Worm (Caenorhabditis elegans) whole organism, young adult: ENCODE results near the gene trpp-11.
A peak's percentile ranks its signal among the peaks of the same experiment; 100 is the strongest.

Experiments used
- B0035.1 ChIP-seq: sonication (generic microtip); optimal IDR thresholded peaks from 2 replicates; lab custom pipeline; 2016; ENCODE audit warnings: missing genetic modification characterization, mild to moderate bottlenecking, missing compliant biosample characterization, missing genotype, missing genetic modification reagents
- F33H1.4 ChIP-seq: fragments of 200-800 bp; sonication (Bioruptor generic); IDR thresholded peaks from 2 replicates; pipeline ENCODE4 v1.3.6; 2022; ENCODE audit warnings: missing genetic modification reagents, missing genetic modification characterization, missing compliant biosample characterization
- F37B4.10 ChIP-seq: fragments of 200-800 bp; sonication (Bioruptor generic); IDR thresholded peaks from 2 replicates; pipeline ENCODE4 v1.3.6; 2022; ENCODE audit warnings: missing genetic modification characterization, missing compliant biosample characterization
- F39B2.1 ChIP-seq: fragments of 200-800 bp; sonication (Bioruptor generic); IDR thresholded peaks from 2 replicates; pipeline ENCODE4 v1.3.6; 2022; ENCODE audit warnings: missing genetic modification reagents, missing genetic modification characterization, missing compliant biosample characterization
- F55B11.4 ChIP-seq: sonication (generic microtip); optimal IDR thresholded peaks from 2 replicates; lab custom pipeline; 2016; ENCODE audit warnings: missing compliant biosample characterization, missing genetic modification characterization, borderline replicate concordance; ENCODE audit not compliant: insufficient read depth
- F57C9.4 ChIP-seq: sonication (generic microtip); optimal IDR thresholded peaks from 2 replicates; lab custom pipeline; 2017; ENCODE audit warnings: mild to moderate bottlenecking, missing genetic modification characterization, missing compliant biosample characterization
- K12H6.12 ChIP-seq: fragments of 200-800 bp; sonication (Bioruptor generic); optimal IDR thresholded peaks from 2 replicates; lab custom pipeline; 2018; ENCODE audit warnings: mild to moderate bottlenecking, missing genetic modification characterization, missing compliant biosample characterization
- Y56A3A.18 ChIP-seq: fragments of 200-800 bp; sonication (Bioruptor generic); IDR thresholded peaks from 2 replicates; pipeline ENCODE4 v1.3.6; 2022; ENCODE audit warnings: missing genetic modification reagents, missing genetic modification characterization, missing compliant biosample characterization
- Y79H2A.3 ChIP-seq: fragments of 200-800 bp; sonication (Bioruptor generic); conservative IDR thresholded peaks from 2 replicates; pipeline ENCODE4 v1.3.6; 2022; ENCODE audit warnings: missing genetic modification reagents, missing genetic modification characterization, missing compliant biosample characterization
- Y95B8A.8 ChIP-seq: fragments of 200-800 bp; sonication (Bioruptor generic); IDR thresholded peaks from 2 replicates; pipeline ENCODE4 v1.3.6; 2022; ENCODE audit warnings: missing genetic modification reagents, missing genetic modification characterization, missing compliant biosample characterization
- akir-1 ChIP-seq: fragments of 200-800 bp; sonication (Bioruptor generic); optimal IDR thresholded peaks from 2 replicates; lab custom pipeline; 2018; ENCODE audit warnings: mild to moderate bottlenecking, missing genetic modification characterization, moderate library complexity, missing compliant biosample characterization
- ama-1 ChIP-seq, 3 experiments: fragments of 150-350 bp in 1 of 3; sonication (generic microtip) in 2 of 3; optimal IDR thresholded peaks; 2 replicates each; lab custom pipeline; 2014 to 2018; ENCODE audit warnings: missing biosample characterization in 2 of 3, missing genetic modification characterization in 2 of 3, missing genetic modification reagents in 2 of 3
- atf-7 ChIP-seq: sonication (generic microtip); optimal IDR thresholded peaks from 2 replicates; lab custom pipeline; 2017; ENCODE audit warnings: mild to moderate bottlenecking, missing genetic modification characterization, missing compliant biosample characterization
- bed-1 ChIP-seq: fragments of 200-800 bp; sonication (Bioruptor generic); IDR thresholded peaks from 2 replicates; pipeline ENCODE4 v1.3.6; 2022; ENCODE audit warnings: missing genetic modification reagents, missing genetic modification characterization, missing compliant biosample characterization
- bed-2 ChIP-seq: fragments of 200-800 bp; sonication (Bioruptor generic); IDR thresholded peaks from 2 replicates; pipeline ENCODE4 v1.3.6; 2022; ENCODE audit warnings: missing genetic modification reagents, missing genetic modification characterization, missing compliant biosample characterization
- ccch-3 ChIP-seq: fragments of 200-800 bp; sonication (Bioruptor generic); optimal IDR thresholded peaks from 2 replicates; lab custom pipeline; 2018; ENCODE audit warnings: mild to moderate bottlenecking, missing genetic modification characterization, missing compliant biosample characterization
- ceh-100 ChIP-seq: fragments of 200-800 bp; sonication (Bioruptor generic); IDR thresholded peaks from 2 replicates; pipeline ENCODE4 v1.3.6; 2022; ENCODE audit warnings: missing genetic modification reagents, missing genetic modification characterization, missing compliant biosample characterization
- ceh-91 ChIP-seq: fragments of 200-800 bp; sonication (Bioruptor generic); IDR thresholded peaks from 2 replicates; pipeline ENCODE4 v1.3.6; 2022; ENCODE audit warnings: missing genetic modification reagents, missing genetic modification characterization, missing compliant biosample characterization
- chd-7 ChIP-seq: sonication (generic microtip); optimal IDR thresholded peaks from 2 replicates; lab custom pipeline; 2016; ENCODE audit warnings: mild to moderate bottlenecking, missing genetic modification characterization, moderate library complexity, missing compliant biosample characterization
- fkh-3 ChIP-seq: sonication (generic microtip); optimal IDR thresholded peaks from 2 replicates; lab custom pipeline; 2016; ENCODE audit warnings: mild to moderate bottlenecking, missing genetic modification characterization, missing compliant biosample characterization
- hmg-20 ChIP-seq: fragments of 200-800 bp; sonication (Bioruptor generic); IDR thresholded peaks from 2 replicates; pipeline ENCODE4 v1.3.6; 2022; ENCODE audit warnings: missing genetic modification reagents, missing genetic modification characterization, missing compliant biosample characterization
- hsf-1 ChIP-seq: fragments of 200-800 bp; sonication (Bioruptor generic); IDR thresholded peaks from 2 replicates; pipeline ENCODE4 v1.3.6; 2022; ENCODE audit warnings: missing genetic modification reagents, missing genetic modification characterization, missing compliant biosample characterization
- let-526 ChIP-seq: fragments of 200-800 bp; sonication (Bioruptor generic); IDR thresholded peaks from 2 replicates; pipeline ENCODE4 v1.3.6; 2022; ENCODE audit warnings: missing genetic modification reagents, missing genetic modification characterization, missing compliant biosample characterization
- lin-54 ChIP-seq: fragments of 200-800 bp; sonication (Bioruptor generic); optimal IDR thresholded peaks from 2 replicates; lab custom pipeline; 2018; ENCODE audit warnings: mild to moderate bottlenecking, missing genetic modification characterization, missing compliant biosample characterization
- lir-1 ChIP-seq: fragments of 200-800 bp; sonication (Bioruptor generic); conservative IDR thresholded peaks from 2 replicates; pipeline ENCODE4 v1.3.6; 2022; ENCODE audit warnings: missing genetic modification reagents, missing genetic modification characterization, missing compliant biosample characterization
- madf-10 ChIP-seq: sonication (generic microtip); optimal IDR thresholded peaks from 2 replicates; lab custom pipeline; 2016; ENCODE audit warnings: mild to moderate bottlenecking, missing genetic modification characterization, missing compliant biosample characterization
- madf-3 ChIP-seq: fragments of 200-800 bp; sonication (Bioruptor generic); IDR thresholded peaks from 2 replicates; pipeline ENCODE4 v1.3.6; 2022; ENCODE audit warnings: missing genetic modification reagents, missing genetic modification characterization, missing compliant biosample characterization
- madf-8 ChIP-seq: fragments of 200-800 bp; sonication (Bioruptor generic); conservative IDR thresholded peaks from 2 replicates; pipeline ENCODE4 v1.3.6; 2022; ENCODE audit warnings: missing genetic modification reagents, missing genetic modification characterization, missing compliant biosample characterization
- mel-28 ChIP-seq: sonication (generic microtip); optimal IDR thresholded peaks from 2 replicates; lab custom pipeline; 2016; ENCODE audit warnings: borderline replicate concordance, mild to moderate bottlenecking, missing genetic modification characterization, missing compliant biosample characterization
- nfya-2 ChIP-seq: fragments of 200-800 bp; sonication (Bioruptor generic); IDR thresholded peaks from 2 replicates; pipeline ENCODE4 v1.3.6; 2022; ENCODE audit warnings: missing genetic modification reagents, missing genetic modification characterization, missing compliant biosample characterization
- nfyb-1 ChIP-seq: fragments of 200-800 bp; sonication (Bioruptor generic); IDR thresholded peaks from 2 replicates; pipeline ENCODE4 v1.3.6; 2022; ENCODE audit warnings: missing genetic modification reagents, missing genetic modification characterization, missing compliant biosample characterization
- nhr-120 ChIP-seq: fragments of 200-800 bp; sonication (Bioruptor generic); IDR thresholded peaks from 2 replicates; pipeline ENCODE4 v1.3.6; 2022; ENCODE audit warnings: missing genetic modification characterization, missing compliant biosample characterization
- nhr-27 ChIP-seq: fragments of 200-800 bp; sonication (Bioruptor generic); optimal IDR thresholded peaks from 2 replicates; lab custom pipeline; 2018; ENCODE audit warnings: mild to moderate bottlenecking, missing genetic modification characterization, moderate library complexity, missing compliant biosample characterization
- rcor-1 ChIP-seq: fragments of 200-800 bp; sonication (Bioruptor generic); IDR thresholded peaks from 2 replicates; pipeline ENCODE4 v1.3.6; 2022; ENCODE audit warnings: missing genetic modification reagents, missing genetic modification characterization, missing compliant biosample characterization
- repo-1 ChIP-seq: sonication (generic microtip); optimal IDR thresholded peaks from 2 replicates; lab custom pipeline; 2017; ENCODE audit warnings: mild to moderate bottlenecking, missing genetic modification characterization, missing compliant biosample characterization
- rpc-1 ChIP-seq, 2 experiments: fragments of 150-350 bp in 1 of 2; sonication (generic microtip) in 1 of 2; optimal IDR thresholded peaks; 2 replicates each; lab custom pipeline; 2014 to 2018; ENCODE audit warnings: missing biosample characterization in 1 of 2, missing genetic modification characterization in 1 of 2, missing genetic modification reagents in 1 of 2, missing genotype in 1 of 2
- sdz-38 ChIP-seq: sonication (generic microtip); optimal IDR thresholded peaks from 2 replicates; lab custom pipeline; 2016; ENCODE audit warnings: missing genotype, missing genetic modification characterization, missing compliant biosample characterization
- somi-1 ChIP-seq: fragments of 200-800 bp; sonication (Bioruptor generic); optimal IDR thresholded peaks from 2 replicates; lab custom pipeline; 2018; ENCODE audit warnings: mild to moderate bottlenecking, missing genetic modification characterization, missing compliant biosample characterization
- tbp1 ChIP-seq: fragments of 200-800 bp; sonication (Bioruptor generic); optimal IDR thresholded peaks from 2 replicates; lab custom pipeline; 2018; ENCODE audit warnings: mild to moderate bottlenecking, missing genetic modification characterization, missing compliant biosample characterization
- unc-62 ChIP-seq: fragments of 150-350 bp; optimal IDR thresholded peaks from 2 replicates; lab custom pipeline; 2014; ENCODE audit warnings: missing biosample characterization, missing genetic modification reagents, missing genetic modification characterization
- xnd-1 ChIP-seq: sonication (generic microtip); optimal IDR thresholded peaks from 2 replicates; lab custom pipeline; 2016; ENCODE audit warnings: missing genotype, missing genetic modification reagents, missing genetic modification characterization, missing compliant biosample characterization
- ztf-18 ChIP-seq: sonication (generic microtip); optimal IDR thresholded peaks from 2 replicates; lab custom pipeline; 2016; ENCODE audit warnings: missing genotype, mild to moderate bottlenecking, missing genetic modification characterization, missing compliant biosample characterization
- ztf-25 ChIP-seq: fragments of 200-800 bp; sonication (Bioruptor generic); IDR thresholded peaks from 2 replicates; pipeline ENCODE4 v1.3.6; 2022; ENCODE audit warnings: missing genetic modification reagents, missing genetic modification characterization, missing compliant biosample characterization
- ztf-3 ChIP-seq: fragments of 200-800 bp; sonication (Bioruptor generic); optimal IDR thresholded peaks from 2 replicates; lab custom pipeline; 2018; ENCODE audit warnings: mild to moderate bottlenecking, missing genetic modification characterization, missing compliant biosample characterization
- ztf-6 ChIP-seq: fragments of 200-800 bp; sonication (Bioruptor generic); IDR thresholded peaks from 2 replicates; pipeline ENCODE4 v1.3.6; 2022; ENCODE audit warnings: missing genetic modification reagents, missing genetic modification characterization, missing compliant biosample characterization

Gene trpp-11

DNA sequence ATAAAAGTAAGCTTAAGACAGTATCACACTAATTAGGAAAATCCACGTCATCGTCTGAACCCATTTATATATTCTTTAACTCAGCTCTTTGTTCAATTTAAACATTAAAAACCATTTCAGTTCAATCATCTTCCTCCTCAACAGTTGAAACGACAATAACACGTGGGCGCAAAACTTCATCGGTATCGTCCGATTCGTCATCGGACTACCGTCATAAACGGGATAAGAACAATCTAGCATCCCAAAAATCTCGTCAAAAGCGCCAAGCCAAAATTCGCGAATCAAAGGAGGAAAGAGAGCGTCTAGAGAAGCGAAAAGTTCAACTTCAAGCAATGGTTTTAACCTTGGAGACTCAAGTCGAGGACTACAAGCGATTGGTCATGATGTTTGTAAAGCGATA is 40.3 kb downstream of the trpp-11 start:
- TF ChIP-seq Y95B8A.8 (GFP tag; lab: Robert Waterston, UW) (no peak), ama-1 (optimal IDR thresholded peaks at IDR 0.05; lab: Kevin White, UChicago) (peak; percentile 80), ama-1 (GFP tag; optimal IDR thresholded peaks at IDR 0.05; lab: Kevin White, UChicago) (no peak), lin-54 (GFP tag; lab: Kevin White, UChicago) (no peak), nhr-27 (no peak), nfya-2 (GFP tag; lab: Robert Waterston, UW) (no peak), ztf-18 (tag; lab: Kevin White, UChicago) (no peak), F57C9.4 (tag; lab: Kevin White, UChicago) (no peak), ccch-3 (GFP tag; lab: Kevin White, UChicago) (no peak), Y56A3A.18 (GFP tag; lab: Robert Waterston, UW) (peak; percentile 39; the same call in 1 of the 2 replicates), ztf-6 (GFP tag; lab: Robert Waterston, UW) (no peak), F55B11.4 (tag; lab: Kevin White, UChicago) (no peak), nhr-120 (GFP tag; lab: Robert Waterston, UW) (no peak), F33H1.4 (GFP tag; lab: Robert Waterston, UW) (no peak), repo-1 (no peak)

DNA sequence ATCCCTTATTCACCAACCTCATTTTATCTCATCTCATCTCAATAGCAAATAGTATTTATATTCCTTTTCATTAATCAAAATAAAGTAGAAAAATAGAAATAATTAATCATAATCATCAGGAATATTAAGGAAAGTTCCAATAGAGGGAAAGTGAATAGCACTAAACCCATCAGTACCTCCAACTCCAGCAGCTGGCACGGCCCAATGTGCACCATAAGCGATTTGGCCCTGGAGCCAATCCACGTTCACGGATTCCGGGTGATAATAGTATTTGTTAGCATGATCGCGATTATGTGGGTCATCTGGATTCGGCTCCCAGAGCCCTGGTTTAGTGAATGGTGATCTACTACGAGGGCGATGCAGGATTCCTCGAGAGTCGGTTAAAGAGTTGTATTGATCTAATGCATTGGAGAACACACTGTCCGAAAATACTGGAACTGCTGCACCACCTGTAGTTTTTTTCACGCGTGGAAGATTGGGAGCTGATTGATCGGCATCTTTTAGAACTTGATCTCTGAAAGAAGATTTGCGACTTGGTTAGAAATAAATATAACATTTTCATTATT is 40.9 kb downstream of the trpp-11 start:
- TF ChIP-seq K12H6.12 (tag; lab: Kevin White, UChicago) (peak; percentile 84), Y79H2A.3 (GFP tag; lab: Robert Waterston, UW) (peak; percentile 90), somi-1 (GFP tag; lab: Kevin White, UChicago) (peak; percentile 86), ztf-25 (GFP tag; lab: Robert Waterston, UW) (peak; percentile 92), rpc-1 (optimal IDR thresholded peaks at IDR 0.05; lab: Kevin White, UChicago) (no peak), rpc-1 (tag; optimal IDR thresholded peaks at IDR 0.05; lab: Kevin White, UChicago) (no peak), ceh-100 (peak; percentile 81), madf-3 (GFP tag; lab: Robert Waterston, UW) (peak; percentile 94), F39B2.1 (peak; percentile 72; the same call in 1 of the 2 replicates), unc-62 (GFP tag; lab: Kevin White, UChicago) (no peak), nfyb-1 (GFP tag; lab: Robert Waterston, UW) (peak; percentile 99), atf-7 (tag; lab: Kevin White, UChicago) (peak; percentile 99), tbp1 (GFP tag; lab: Kevin White, UChicago) (peak; percentile 74), chd-7 (peak; percentile 99), ztf-3 (GFP tag; lab: Kevin White, UChicago) (peak; percentile 91), F33H1.4 (GFP tag; lab: Robert Waterston, UW) (peak; percentile 56), ccch-3 (GFP tag; lab: Kevin White, UChicago) (no peak), akir-1 (GFP tag; lab: Kevin White, UChicago) (peak; percentile 42), madf-10 (tag; lab: Kevin White, UChicago) (peak; percentile 81), repo-1 (peak; percentile 99), rcor-1 (GFP tag; lab: Robert Waterston, UW) (peak; percentile 83), let-526 (GFP tag; lab: Robert Waterston, UW) (no peak; the same call in none of the 2 replicates), bed-2 (GFP tag; lab: Robert Waterston, UW) (no peak), F37B4.10 (GFP tag; lab: Robert Waterston, UW) (no peak), madf-8 (GFP tag; lab: Robert Waterston, UW) (no peak), F55B11.4 (tag; lab: Kevin White, UChicago) (no peak), mel-28 (tag; lab: Kevin White, UChicago) (peak; percentile 90), sdz-38 (tag; lab: Kevin White, UChicago) (no peak), ceh-91 (GFP tag; lab: Robert Waterston, UW) (no peak), fkh-3 (peak; percentile 99), hmg-20 (GFP tag; lab: Robert Waterston, UW) (peak; percentile 75), bed-1 (peak; percentile 74; the same call in 1 of the 2 replicates), B0035.1 (peak; percentile 87), xnd-1 (tag; lab: Kevin White, UChicago) (no peak), hsf-1 (GFP tag; lab: Robert Waterston, UW) (peak; percentile 82; the same call in 1 of the 2 replicates), lin-54 (GFP tag; lab: Kevin White, UChicago) (peak; percentile 70), lir-1 (GFP tag; lab: Robert Waterston, UW) (peak; percentile 77; the same call in 1 of the 2 replicates)
